Worm (Caenorhabditis elegans): ENCODE measurements around the gene lys-1.

- TF ChIP-seq ztf-4 (tag; optimal IDR thresholded peaks at IDR 0.05) = no peak
- TF ChIP-seq ceh-82 (tag; optimal IDR thresholded peaks at IDR 0.05) = no peak
- TF ChIP-seq nhr-11 (tag; optimal IDR thresholded peaks at IDR 0.05) = no peak
- TF ChIP-seq nhr-6 (tag; optimal IDR thresholded peaks at IDR 0.05) = no peak
- TF ChIP-seq skn-1 (tag; optimal IDR thresholded peaks at IDR 0.05) = no peak
- TF ChIP-seq unc-39 (tag; optimal IDR thresholded peaks at IDR 0.05) = no peak
- no peak for TF ChIP-seq elt-1 (tag; optimal IDR thresholded peaks at IDR 0.05)
- TF ChIP-seq unc-62 (GFP tag; optimal IDR thresholded peaks at IDR 0.05) = no peak
- no peak for TF ChIP-seq nhr-10 (tag; optimal IDR thresholded peaks at IDR 0.05)
- no peak for TF ChIP-seq dmd-4 (tag; optimal IDR thresholded peaks at IDR 0.05)
- TF ChIP-seq aly-2 (tag; optimal IDR thresholded peaks at IDR 0.05) = no peak
- no peak for TF ChIP-seq ama-1 (optimal IDR thresholded peaks at IDR 0.05)
- TF ChIP-seq nhr-77 (tag; optimal IDR thresholded peaks at IDR 0.05) = no peak
- no peak for TF ChIP-seq nhr-237 (tag; optimal IDR thresholded peaks at IDR 0.05)
These were observed 36.2 kb downstream of the lys-1 start, which contains the start of gene gcy-6 for ce11 chrV:10313953-10314352.
